Worm (Caenorhabditis elegans) whole organism, L4 larva: ENCODE results near the gene C27D6.1.

Experiments
- dpl-1 ChIP-seq: fragments of 150-350 bp; optimal IDR thresholded peaks from 2 replicates; lab custom pipeline; 2014; ENCODE audit warnings: missing biosample characterization, missing genetic modification reagents, missing genetic modification characterization
- dve-1 ChIP-seq: sonication (generic microtip); optimal IDR thresholded peaks from 2 replicates; lab custom pipeline; 2017; ENCODE audit warnings: antibody characterized with exemption, mild to moderate bottlenecking, missing genetic modification characterization, missing compliant biosample characterization; ENCODE audit not compliant: insufficient read depth
- jun-1 ChIP-seq: fragments of 150-350 bp; optimal IDR thresholded peaks from 2 replicates; lab custom pipeline; 2014; ENCODE audit warnings: missing biosample characterization, missing genetic modification reagents, missing genetic modification characterization
- nhr-28 ChIP-seq: fragments of 150-350 bp; optimal IDR thresholded peaks from 2 replicates; lab custom pipeline; 2014; ENCODE audit warnings: missing biosample characterization, missing genetic modification characterization

ce11 chrII:5184661-5185545 lies 12.4 kb downstream of the C27D6.1 start:
- peak; percentile 82 for TF ChIP-seq dve-1 (tag; lab: Kevin White, UChicago)
- peak; percentile 51 for TF ChIP-seq nhr-28 (tag; lab: Kevin White, UChicago)
- TF ChIP-seq dpl-1 = no peak
- no peak for TF ChIP-seq jun-1 (tag; lab: Kevin White, UChicago)
